Worm (Caenorhabditis elegans): ENCODE results near the gene F20C5.7.

DNA sequence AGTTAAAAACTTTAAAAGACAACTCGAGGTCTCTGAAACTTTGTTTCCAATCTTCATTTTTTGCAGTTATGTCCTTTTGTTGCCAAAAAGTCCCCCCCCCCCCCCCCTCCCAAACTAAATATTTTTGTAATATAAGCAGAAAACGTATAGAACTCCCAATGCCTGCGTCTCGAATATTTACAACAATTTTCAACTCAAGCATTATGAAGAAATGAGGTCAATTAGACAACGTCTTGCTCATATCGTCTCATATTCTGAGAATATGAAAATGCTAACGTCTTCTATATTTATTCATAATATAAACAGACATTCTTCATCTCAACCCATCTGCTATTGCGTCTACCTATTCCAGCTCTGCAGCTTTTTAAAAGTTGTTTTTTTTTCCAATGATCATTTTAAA, 27.3 kb downstream of the F20C5.7 start, which contains the start of gene H23L24.1:
- TF ChIP-seq ztf-23 (GFP tag; IDR thresholded peaks at IDR 0.05) = no peak
- no peak for TF ChIP-seq flt-1 (GFP tag; IDR thresholded peaks at IDR 0.05)
- TF ChIP-seq klf-2 (GFP tag; conservative IDR thresholded peaks at IDR 0.05) = no peak
- no peak for TF ChIP-seq T22C8.4 (GFP tag; IDR thresholded peaks at IDR 0.05)
- no peak for TF ChIP-seq cog-1 (tag; optimal IDR thresholded peaks at IDR 0.05)
- no peak for TF ChIP-seq med-1 (GFP tag; optimal IDR thresholded peaks at IDR 0.05; ENCODE audit: insufficient read depth)
- no peak for TF ChIP-seq ztf-29 (GFP tag; IDR thresholded peaks at IDR 0.05)
- TF ChIP-seq ref-1 (GFP tag; conservative IDR thresholded peaks at IDR 0.05) = no peak
- TF ChIP-seq tab-1 (GFP tag; IDR thresholded peaks at IDR 0.05) = no peak
